Fruit fly (Drosophila melanogaster): ENCODE data around the gene CG12011.

The CG12011 gene

DNA sequence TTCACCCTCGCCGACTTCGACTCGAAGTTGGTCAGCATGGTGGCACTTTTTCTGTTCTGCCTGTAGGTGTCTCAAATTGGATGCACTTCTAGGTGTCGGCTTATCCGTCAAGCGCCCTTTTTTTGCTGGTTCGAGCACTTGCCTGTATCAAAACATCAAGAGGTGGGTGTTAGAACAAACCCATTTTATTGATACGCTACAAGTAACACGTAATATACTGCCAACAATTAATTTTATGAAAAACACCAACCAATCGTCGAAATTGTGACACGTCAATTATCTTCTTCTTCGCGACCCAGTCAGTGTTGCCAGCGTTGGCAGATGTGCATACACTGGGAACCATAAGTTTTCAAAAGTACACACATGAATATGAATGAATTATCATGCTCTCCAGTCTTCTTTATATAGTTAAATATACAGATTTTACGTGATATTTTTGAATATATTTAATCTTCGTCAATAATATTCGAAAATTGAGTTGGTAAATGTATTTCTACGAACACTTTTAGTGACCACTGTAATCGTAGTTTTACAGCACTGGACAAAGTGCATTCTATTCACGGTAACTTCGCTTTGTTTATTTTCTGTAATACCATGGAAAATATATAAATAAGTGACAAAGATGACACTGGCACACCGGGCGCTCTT, 49.4 kb upstream of the CG12011 start, which contains the start of the genes alphaCOP and CG13919 (continued):
- TF ChIP-seq jing (GFP tag; optimal IDR thresholded peaks at IDR 0.05) (peak; percentile 90), ssp (GFP tag; IDR thresholded peaks at IDR 0.05) (peak; percentile 92), pum (GFP tag; optimal IDR thresholded peaks at IDR 0.05) (peak; percentile 91), Hr39 (optimal IDR thresholded peaks at IDR 0.05) (peak; percentile 23), CG8281 (tag; optimal IDR thresholded peaks at IDR 0.05) (peak; percentile 82), CG13894 (tag; optimal IDR thresholded peaks at IDR 0.05) (peak; percentile 91), CG11723 (GFP tag; optimal IDR thresholded peaks at IDR 0.05) (peak; percentile 89), Rx (GFP tag; IDR thresholded peaks at IDR 0.05) (peak; percentile 92), Bteb2 (GFP tag; optimal IDR thresholded peaks at IDR 0.05) (peak; percentile 94), gcm (GFP tag; optimal IDR thresholded peaks at IDR 0.05) (peak; percentile 96), hkb (optimal IDR thresholded peaks at IDR 0.05) (no peak), hkb (GFP tag; IDR thresholded peaks at IDR 0.05) (peak; percentile 94), psq (GFP tag; optimal IDR thresholded peaks at IDR 0.05) (peak; percentile 90), nerfin-2 (GFP tag; IDR thresholded peaks at IDR 0.05; ENCODE audit: partially characterized antibody) (no peak), CG10366 (GFP tag; IDR thresholded peaks at IDR 0.05) (peak; percentile 98), CG18764 (GFP tag; optimal IDR thresholded peaks at IDR 0.05) (peak; percentile 88), CG14441 (GFP tag; IDR thresholded peaks at IDR 0.05) (peak; percentile 98), D19B (GFP tag; optimal IDR thresholded peaks at IDR 0.05) (peak; percentile 86), pita (GFP tag; optimal IDR thresholded peaks at IDR 0.05) (no peak), Sox100B (GFP tag; optimal IDR thresholded peaks at IDR 0.05) (no peak), crol (GFP tag; IDR thresholded peaks at IDR 0.05) (peak; percentile 65), BEAF-32 (GFP tag; optimal IDR thresholded peaks at IDR 0.05) (peak; percentile 50), Med (GFP tag) (peak; percentile 99), crc (GFP tag; optimal IDR thresholded peaks at IDR 0.05) (peak; percentile 85), CG13123 (GFP tag; optimal IDR thresholded peaks at IDR 0.05) (peak; percentile 94), Pdp1 (GFP tag; optimal IDR thresholded peaks at IDR 0.05) (peak; percentile 93 to 96), sens (GFP tag) (peak; percentile 99), CG15073 (GFP tag; optimal IDR thresholded peaks at IDR 0.05) (peak; percentile 78), CG5953 (GFP tag; IDR thresholded peaks at IDR 0.05) (peak; percentile 97), ase (GFP tag; IDR thresholded peaks at IDR 0.05) (peak; percentile 95), CG9932 (GFP tag; IDR thresholded peaks at IDR 0.05) (peak; percentile 99), CG6689 (GFP tag; IDR thresholded peaks at IDR 0.05) (peak; percentile 97), Lim3 (GFP tag; IDR thresholded peaks at IDR 0.05) (peak; percentile 92), CG6175 (GFP tag; IDR thresholded peaks at IDR 0.05) (peak; percentile 83), wor (GFP tag; IDR thresholded peaks at IDR 0.05) (peak; percentile 96), CG9215 (GFP tag; IDR thresholded peaks at IDR 0.05) (peak; percentile 95), sd (tag; optimal IDR thresholded peaks at IDR 0.05) (peak; percentile 88), CG6791 (GFP tag; IDR thresholded peaks at IDR 0.05; ENCODE audit: partially characterized antibody) (no peak), Hr51 (GFP tag; optimal IDR thresholded peaks at IDR 0.05) (peak; percentile 93 to 97), CG10959 (GFP tag; IDR thresholded peaks at IDR 0.05) (peak; percentile 79), Adf1 (GFP tag; IDR thresholded peaks at IDR 0.05) (peak; percentile 85), dm (GFP tag; optimal IDR thresholded peaks at IDR 0.05) (peak; percentile 82), gfzf (GFP tag; optimal IDR thresholded peaks at IDR 0.05) (peak; percentile 24)
